Worm (Caenorhabditis elegans) whole organism, L4 larva: ENCODE measurements around the gene oac-22.

Source experiments
- fos-1 ChIP-seq: fragments of 150-350 bp; optimal IDR thresholded peaks from 2 replicates; lab custom pipeline; 2014; ENCODE audit warnings: missing biosample characterization, missing genetic modification characterization
- nhr-11 ChIP-seq: fragments of 150-350 bp; optimal IDR thresholded peaks from 2 replicates; lab custom pipeline; 2014; ENCODE audit warnings: missing biosample characterization, missing genetic modification characterization
- unc-62 ChIP-seq, 3 experiments: fragments of 150-350 bp in 1 of 3; sonication (generic microtip); optimal IDR thresholded peaks in 2 of 3; peaks in 1 of 3; 1 replicate in 1 of 3; 2 replicates in 2 of 3; lab custom pipeline; 2014 to 2017; ENCODE audit warnings: missing biosample characterization in 3 of 3, missing genetic modification characterization in 3 of 3, missing genetic modification reagents in 3 of 3, missing genotype in 1 of 3
- ztf-11 ChIP-seq: fragments of 150-350 bp; optimal IDR thresholded peaks from 2 replicates; lab custom pipeline; 2014; ENCODE audit warnings: missing biosample characterization, missing genetic modification characterization

- no peak for TF ChIP-seq nhr-11 (tag; lab: Kevin White, UChicago)
- TF ChIP-seq ztf-11: no peak
- no peak for TF ChIP-seq fos-1 (tag; lab: Kevin White, UChicago)
- TF ChIP-seq unc-62 (GFP tag; optimal IDR thresholded peaks at IDR 0.05 in 1 of 2; lab: Kevin White, UChicago): no peak
- no peak for TF ChIP-seq unc-62 (tag; optimal IDR thresholded peaks at IDR 0.05; lab: Kevin White, UChicago)
Observed at ce11 chrIV:3915296-3915695, 29.8 kb downstream of the oac-22 start, which contains the start of gene srz-20.
